Worm (Caenorhabditis elegans): ENCODE results near the gene emb-9.
A peak's percentile ranks its signal among the peaks of the same experiment; 100 is the strongest.

Gene emb-9

DNA sequence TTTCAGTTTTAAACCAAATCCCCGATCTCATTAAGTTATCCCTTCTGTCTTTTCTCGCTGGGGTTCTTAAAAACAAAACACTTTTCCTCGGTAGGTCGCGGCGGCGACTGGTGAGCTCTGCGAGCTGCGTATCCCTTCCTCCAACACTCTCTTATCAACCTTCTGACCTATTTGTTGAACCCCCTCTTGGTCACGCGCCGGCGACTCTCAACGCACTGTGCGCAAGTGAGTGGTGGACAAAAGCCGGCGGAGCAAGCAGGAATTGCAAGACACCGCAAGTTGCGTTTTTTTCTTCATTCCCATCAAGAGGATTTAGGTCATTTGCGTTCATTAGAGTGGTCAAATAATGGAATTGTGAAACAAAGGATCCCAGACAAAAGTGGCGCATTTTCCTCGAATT is 9.6 kb upstream of the emb-9 start:
- no peak for TF ChIP-seq unc-55 (GFP tag; optimal IDR thresholded peaks at IDR 0.05)
- TF ChIP-seq ceh-16 (tag; optimal IDR thresholded peaks at IDR 0.05), result no peak
- TF ChIP-seq F13H6.1 (tag; optimal IDR thresholded peaks at IDR 0.05), result peak; percentile 16
- TF ChIP-seq C34F6.9 (tag; optimal IDR thresholded peaks at IDR 0.05), result peak; percentile 36
- peak; percentile 41 for TF ChIP-seq nhr-129 (tag; optimal IDR thresholded peaks at IDR 0.05)
- TF ChIP-seq nhr-11 (tag; optimal IDR thresholded peaks at IDR 0.05), result no peak
- TF ChIP-seq ceh-82 (tag; optimal IDR thresholded peaks at IDR 0.05), result no peak
- TF ChIP-seq unc-39 (tag; optimal IDR thresholded peaks at IDR 0.05), result no peak

DNA sequence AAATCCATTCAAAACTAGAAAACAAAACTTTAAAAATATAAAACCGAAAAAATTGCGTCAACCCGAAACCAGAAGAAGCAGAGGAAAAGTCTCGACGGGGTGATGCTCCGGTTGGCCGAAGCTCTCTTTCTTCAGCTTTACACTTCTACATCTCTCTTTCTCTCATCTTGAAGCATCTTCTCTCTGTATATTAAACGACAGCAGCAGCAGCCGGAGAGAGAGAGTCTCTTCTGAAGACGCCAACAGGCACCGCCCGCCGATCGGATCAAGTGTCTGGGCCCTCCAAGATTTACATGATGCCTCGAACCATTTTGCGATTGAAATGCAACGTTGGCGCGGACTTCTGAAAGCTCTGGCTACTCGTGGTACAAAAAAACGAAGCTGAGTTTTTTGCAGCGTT is 2.5 kb upstream of the emb-9 start:
- no peak for TF ChIP-seq nhr-10 (tag; optimal IDR thresholded peaks at IDR 0.05)
- TF ChIP-seq F13H6.1 (tag; optimal IDR thresholded peaks at IDR 0.05), result no peak
- TF ChIP-seq nhr-237 (tag; optimal IDR thresholded peaks at IDR 0.05), result no peak
- peak; percentile 8 for TF ChIP-seq nhr-129 (tag; optimal IDR thresholded peaks at IDR 0.05)
- no peak for TF ChIP-seq unc-39 (tag; optimal IDR thresholded peaks at IDR 0.05)
- TF ChIP-seq sma-9 (GFP tag; optimal IDR thresholded peaks at IDR 0.05), result peak; percentile 9
- no peak for TF ChIP-seq sma-9 (tag; optimal IDR thresholded peaks at IDR 0.05)

ce11 chrIII:9346114-9346513 is 1.9 kb upstream of the emb-9 start:
- TF ChIP-seq F13H6.1 (tag; optimal IDR thresholded peaks at IDR 0.05) (peak; percentile 36), dmd-4 (tag; optimal IDR thresholded peaks at IDR 0.05) (no peak), nhr-129 (tag; optimal IDR thresholded peaks at IDR 0.05) (peak; percentile 49), mab-5 (tag; optimal IDR thresholded peaks at IDR 0.05) (no peak)

- no peak for TF ChIP-seq zag-1 (tag; optimal IDR thresholded peaks at IDR 0.05)
- no peak for TF ChIP-seq nhr-77 (tag; optimal IDR thresholded peaks at IDR 0.05)
- no peak for TF ChIP-seq dmd-4 (tag; optimal IDR thresholded peaks at IDR 0.05)
- no peak for TF ChIP-seq ztf-1 (GFP tag; conservative IDR thresholded peaks at IDR 0.05)
- no peak for TF ChIP-seq unc-62 (GFP tag; optimal IDR thresholded peaks at IDR 0.05)
- TF ChIP-seq aly-2 (tag; optimal IDR thresholded peaks at IDR 0.05), result no peak
- no peak for TF ChIP-seq nhr-21 (tag; optimal IDR thresholded peaks at IDR 0.05)
- TF ChIP-seq skn-1 (tag; optimal IDR thresholded peaks at IDR 0.05), result no peak
- no peak for TF ChIP-seq sma-9 (GFP tag; optimal IDR thresholded peaks at IDR 0.05)
- no peak for TF ChIP-seq sma-9 (tag; optimal IDR thresholded peaks at IDR 0.05)
- no peak for TF ChIP-seq lsy-2 (tag; optimal IDR thresholded peaks at IDR 0.05)
These were observed 4.2 kb downstream of the emb-9 start for ce11 chrIII:9340025-9340424.

DNA sequence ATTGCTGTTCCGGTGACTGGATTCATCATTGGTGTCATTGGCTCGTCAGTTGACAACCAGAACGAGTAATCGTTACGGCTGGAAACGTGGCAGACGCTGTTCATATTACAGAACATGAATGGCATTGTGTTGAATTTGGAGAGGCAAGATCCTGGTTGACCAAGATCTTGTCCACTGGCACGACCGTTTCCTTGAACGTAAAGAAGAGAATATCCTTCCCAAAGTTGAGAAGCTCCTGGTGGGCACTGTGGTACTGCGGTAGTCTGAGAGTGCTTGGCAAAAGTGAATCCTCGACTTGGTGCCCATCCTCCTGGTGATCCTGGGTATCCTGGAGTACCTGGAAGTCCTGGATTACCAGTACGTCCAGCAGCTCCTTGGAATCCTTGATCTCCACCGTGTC is 6.3 kb downstream of the emb-9 start:
- TF ChIP-seq sma-9 (GFP tag; optimal IDR thresholded peaks at IDR 0.05) (no peak), sma-9 (tag; optimal IDR thresholded peaks at IDR 0.05) (no peak), gmeb-1 (tag; optimal IDR thresholded peaks at IDR 0.05) (no peak), nhr-12 (tag; optimal IDR thresholded peaks at IDR 0.05) (no peak), ceh-16 (tag; optimal IDR thresholded peaks at IDR 0.05) (no peak), nhr-21 (tag; optimal IDR thresholded peaks at IDR 0.05) (no peak)

DNA sequence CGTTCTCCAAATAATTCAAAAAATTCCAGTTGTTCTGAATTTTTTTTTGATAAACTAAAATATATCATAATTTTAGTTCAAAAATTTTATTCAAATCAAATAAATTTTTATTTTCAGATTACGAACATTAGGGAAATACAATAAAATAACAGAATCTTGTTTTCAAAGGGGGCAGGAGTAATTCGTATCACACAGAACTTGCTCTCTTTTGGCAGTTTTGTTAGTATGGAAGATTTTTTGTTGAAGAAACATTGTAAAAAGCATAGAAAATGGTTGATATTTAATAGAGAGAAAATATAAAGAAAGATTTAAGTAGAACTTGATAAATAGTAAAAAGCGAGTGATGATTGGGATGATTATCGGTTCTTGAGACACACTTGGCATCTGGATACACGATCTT is 7.4 kb downstream of the emb-9 start:
- TF ChIP-seq blmp-1 (tag; optimal IDR thresholded peaks at IDR 0.05; ENCODE audit: insufficient read depth) (no peak), lin-39 (tag; optimal IDR thresholded peaks at IDR 0.05) (no peak), crh-2 (tag; optimal IDR thresholded peaks at IDR 0.05) (no peak), unc-39 (tag; optimal IDR thresholded peaks at IDR 0.05) (no peak), ztf-4 (tag; optimal IDR thresholded peaks at IDR 0.05) (no peak), nhr-77 (tag; optimal IDR thresholded peaks at IDR 0.05) (no peak), elt-1 (tag; optimal IDR thresholded peaks at IDR 0.05) (no peak), alr-1 (tag; optimal IDR thresholded peaks at IDR 0.05) (no peak), lin-13 (GFP tag; optimal IDR thresholded peaks at IDR 0.05) (no peak), egl-27 (tag; optimal IDR thresholded peaks at IDR 0.05) (no peak), ztf-11 (tag; optimal IDR thresholded peaks at IDR 0.05) (no peak), nhr-129 (tag; optimal IDR thresholded peaks at IDR 0.05) (no peak), nhr-25 (tag; optimal IDR thresholded peaks at IDR 0.05) (no peak), zag-1 (tag; optimal IDR thresholded peaks at IDR 0.05) (no peak), ceh-82 (tag; optimal IDR thresholded peaks at IDR 0.05) (no peak), nhr-21 (tag; optimal IDR thresholded peaks at IDR 0.05) (no peak), sma-9 (GFP tag; optimal IDR thresholded peaks at IDR 0.05) (no peak), sma-9 (tag; optimal IDR thresholded peaks at IDR 0.05) (no peak), skn-1 (tag; optimal IDR thresholded peaks at IDR 0.05) (no peak)

All from whole organism, L2 larva.